Worm (Caenorhabditis elegans): ENCODE measurements around the gene cfap-36.
A peak's percentile ranks its signal among the peaks of the same experiment; 100 is the strongest.

Gene cfap-36

ce11 chrV:126610-127009 lies 45.4 kb downstream of the cfap-36 start, which contains the start of gene W03F9.1 (continued):
- TF ChIP-seq repo-1 (tag; optimal IDR thresholded peaks at IDR 0.05) = no peak
- no peak for TF ChIP-seq nhr-179 (tag; optimal IDR thresholded peaks at IDR 0.05)
- no peak for TF ChIP-seq nhr-90 (tag; optimal IDR thresholded peaks at IDR 0.05)
- TF ChIP-seq bed-2 (GFP tag; IDR thresholded peaks at IDR 0.05) = no peak
- no peak for TF ChIP-seq ceh-27 (GFP tag; optimal IDR thresholded peaks at IDR 0.05)
- no peak for TF ChIP-seq B0035.1 (tag; optimal IDR thresholded peaks at IDR 0.05)
- peak; percentile 3 for TF ChIP-seq dpl-1 (GFP tag; optimal IDR thresholded peaks at IDR 0.05)
- no peak for TF ChIP-seq F57A8.1 (GFP tag; optimal IDR thresholded peaks at IDR 0.05)
- TF ChIP-seq egrh-3 (GFP tag; IDR thresholded peaks at IDR 0.05) = no peak
- no peak for TF ChIP-seq madf-8 (GFP tag; conservative IDR thresholded peaks at IDR 0.05)
- no peak for TF ChIP-seq nfya-2 (GFP tag; IDR thresholded peaks at IDR 0.05)
- peak; percentile 100 for TF ChIP-seq hmg-1.2 (GFP tag; IDR thresholded peaks at IDR 0.05)
- TF ChIP-seq madf-10 (tag; optimal IDR thresholded peaks at IDR 0.05) = no peak
- no peak for TF ChIP-seq B0261.1 (tag; optimal IDR thresholded peaks at IDR 0.05)
- no peak for TF ChIP-seq ztf-25 (GFP tag; IDR thresholded peaks at IDR 0.05)
- peak; percentile 7 for TF ChIP-seq F23B12.7 (tag; optimal IDR thresholded peaks at IDR 0.05; ENCODE audit: insufficient read depth)
- no peak for TF ChIP-seq madf-3 (GFP tag; IDR thresholded peaks at IDR 0.05)
- TF ChIP-seq atf-7 (tag; optimal IDR thresholded peaks at IDR 0.05) = no peak
- TF ChIP-seq fkh-3 (tag; optimal IDR thresholded peaks at IDR 0.05) = no peak
- 0 out of 2 replicates have a peak, but pooled peaks have one; percentile 23 for TF ChIP-seq lir-1 (GFP tag; conservative IDR thresholded peaks at IDR 0.05)
- TF ChIP-seq ztf-26 (tag; optimal IDR thresholded peaks at IDR 0.05) = peak; percentile 27
- no peak for TF ChIP-seq pha-4 (tag; optimal IDR thresholded peaks at IDR 0.05)
- no peak for TF ChIP-seq F57C9.4 (tag; optimal IDR thresholded peaks at IDR 0.05)
- peak; percentile 42 for TF ChIP-seq efl-1 (GFP tag; optimal IDR thresholded peaks at IDR 0.05)
- no peak for TF ChIP-seq ets-4 (GFP tag; optimal IDR thresholded peaks at IDR 0.05)
- no peak for TF ChIP-seq F10E7.11 (tag; optimal IDR thresholded peaks at IDR 0.05)
- no peak for TF ChIP-seq zfh-2 (GFP tag; conservative IDR thresholded peaks at IDR 0.05)
- no peak for TF ChIP-seq nhr-80 (tag; optimal IDR thresholded peaks at IDR 0.05)
- no peak for TF ChIP-seq unc-130 (GFP tag; optimal IDR thresholded peaks at IDR 0.05)
- 0 out of 2 replicates have a peak, but pooled peaks have one; percentile 18 for TF ChIP-seq B0019.2 (GFP tag; conservative IDR thresholded peaks at IDR 0.05)
- TF ChIP-seq attf-6 (GFP tag; IDR thresholded peaks at IDR 0.05) = no peak
- TF ChIP-seq hmg-20 (GFP tag; IDR thresholded peaks at IDR 0.05) = no peak
- TF ChIP-seq Y53G8AR.9 (GFP tag; conservative IDR thresholded peaks at IDR 0.05) = peak; percentile 73
- TF ChIP-seq lsl-1 (GFP tag; optimal IDR thresholded peaks at IDR 0.05) = peak; percentile 68
- TF ChIP-seq F33H1.4 (GFP tag; IDR thresholded peaks at IDR 0.05) = peak; percentile 50; the same call in 1 of the 2 replicates
- TF ChIP-seq gei-17 (GFP tag; optimal IDR thresholded peaks at IDR 0.05) = no peak
- no peak for TF ChIP-seq lsy-27 (tag; optimal IDR thresholded peaks at IDR 0.05; ENCODE audit: borderline replicate concordance, insufficient read depth)
- TF ChIP-seq rpc-1 (optimal IDR thresholded peaks at IDR 0.05) = peak; percentile 41
- TF ChIP-seq rpc-1 (tag; optimal IDR thresholded peaks at IDR 0.05) = no peak
- no peak for TF ChIP-seq Y53F4B.3 (GFP tag; IDR thresholded peaks at IDR 0.05)
- no peak for TF ChIP-seq lin-26 (GFP tag; IDR thresholded peaks at IDR 0.05)
- peak; percentile 71 for TF ChIP-seq rcor-1 (GFP tag; IDR thresholded peaks at IDR 0.05)
- no peak for TF ChIP-seq ztf-3 (GFP tag; optimal IDR thresholded peaks at IDR 0.05)
- no peak for TF ChIP-seq F52B5.7 (tag; optimal IDR thresholded peaks at IDR 0.05)
- peak; percentile 27 for TF ChIP-seq ztf-18 (tag; optimal IDR thresholded peaks at IDR 0.05)
- TF ChIP-seq ceh-91 (GFP tag; IDR thresholded peaks at IDR 0.05) = 0 out of 2 replicates have a peak, but pooled peaks have one; percentile 13
- no peak for TF ChIP-seq F39B2.1 (GFP tag; IDR thresholded peaks at IDR 0.05)
- peak; percentile 56; the same call in 1 of the 2 replicates for TF ChIP-seq ekl-4 (GFP tag; IDR thresholded peaks at IDR 0.05)
- TF ChIP-seq sdz-38 (tag; optimal IDR thresholded peaks at IDR 0.05) = no peak
- no peak for TF ChIP-seq sea-2 (GFP tag; IDR thresholded peaks at IDR 0.05)
